Worm (Caenorhabditis elegans) whole organism, late embryonic: Measurements from ENCODE around the gene M03A1.8.

Source experiments
- ama-1 ChIP-seq: fragments of 150-350 bp; optimal IDR thresholded peaks from 2 replicates; lab custom pipeline; 2014
- ets-4 ChIP-seq: sonication (generic microtip); optimal IDR thresholded peaks from 2 replicates; lab custom pipeline; 2016; ENCODE audit warnings: missing genetic modification characterization, missing compliant biosample characterization
- unc-42 ChIP-seq: sonication (generic microtip); optimal IDR thresholded peaks from 2 replicates; lab custom pipeline; 2016; ENCODE audit warnings: missing genotype, missing genetic modification characterization, missing compliant biosample characterization
- unc-86 ChIP-seq: sonication (generic microtip); optimal IDR thresholded peaks from 2 replicates; lab custom pipeline; 2016; ENCODE audit warnings: missing genetic modification characterization, missing compliant biosample characterization

DNA sequence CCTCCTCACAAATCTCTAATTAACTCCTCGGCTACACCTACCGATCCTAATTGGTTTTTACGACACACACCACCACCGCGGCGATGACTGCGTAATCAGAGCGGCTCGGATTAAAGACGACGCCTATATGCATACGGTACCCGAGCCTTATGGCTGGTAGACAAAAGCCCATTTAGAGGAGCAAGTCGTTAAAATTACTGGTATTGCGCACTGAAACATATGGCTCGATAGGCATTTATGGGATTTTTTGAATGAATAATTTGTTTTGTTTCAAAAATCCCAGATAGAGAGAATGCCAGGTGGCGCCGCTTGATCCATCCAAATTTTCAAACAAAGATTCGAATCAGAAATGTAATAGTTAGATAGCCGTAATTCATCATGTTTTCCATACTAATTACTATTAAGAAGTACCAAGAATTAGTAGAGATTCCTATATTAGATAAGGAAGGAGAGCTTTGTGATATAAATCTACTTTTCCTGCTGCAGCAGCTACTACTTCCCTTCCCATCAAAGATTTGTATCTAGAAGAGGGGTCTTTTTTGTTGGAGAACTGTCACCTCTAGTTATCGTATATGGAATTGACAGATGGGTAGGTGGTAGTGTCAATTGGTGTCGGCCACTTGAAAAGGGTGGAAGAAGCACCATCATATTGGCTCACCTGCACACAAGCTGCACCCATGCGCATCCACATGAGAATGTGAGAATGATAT is 23.2 kb downstream of the M03A1.8 start:
- TF ChIP-seq unc-42 (tag; lab: Kevin White, UChicago) (no peak), unc-86 (tag; lab: Kevin White, UChicago) (no peak), ets-4 (no peak), ama-1 (lab: Kevin White, UChicago) (peak; percentile 16)
